Fruit fly (Drosophila melanogaster) whole organism, embryonic: ENCODE measurements around the gene mRRF1.
A peak's percentile ranks its signal among the peaks of the same experiment; 100 is the strongest.

ENCODE experiments used
- B-H1 ChIP-seq: fragments of 200-800 bp; sonication (Bioruptor generic); IDR thresholded peaks from 3 replicates; pipeline ENCODE4 v1.3.6; 2022; ENCODE audit warnings: missing biosample characterization, missing genetic modification characterization
- CG1024 ChIP-seq: fragments of 200-800 bp; sonication (Bioruptor generic); IDR thresholded peaks from 2 replicates; pipeline ENCODE4 v1.3.6; 2022; ENCODE audit warnings: missing biosample characterization, missing genetic modification characterization
- CG11085 ChIP-seq: fragments of 200-800 bp; sonication (Bioruptor generic); IDR thresholded peaks from 2 replicates; pipeline ENCODE4 v1.3.6; 2022; ENCODE audit warnings: missing biosample characterization, missing genetic modification characterization
- CG11398 ChIP-seq: fragments of 200-800 bp; sonication (Bioruptor generic); optimal IDR thresholded peaks from 2 replicates; lab custom pipeline; 2016; ENCODE audit warnings: missing biosample characterization, missing genetic modification characterization
- CG12391 ChIP-seq: fragments of 200-800 bp; sonication (Bioruptor generic); optimal IDR thresholded peaks from 3 replicates; lab custom pipeline; 2018; ENCODE audit warnings: missing biosample characterization, mild to moderate bottlenecking, missing genetic modification characterization, moderate library complexity
- CG14014 ChIP-seq: fragments of 200-800 bp; sonication (Bioruptor generic); IDR thresholded peaks from 2 replicates; pipeline ENCODE4 v1.3.6; 2022; ENCODE audit warnings: missing biosample characterization, missing genetic modification characterization
- CG14050 ChIP-seq: fragments of 200-800 bp; sonication (Bioruptor generic); IDR thresholded peaks from 3 replicates; pipeline ENCODE4 v1.3.6; 2022; ENCODE audit warnings: missing biosample characterization, missing genetic modification characterization
- CG15479 ChIP-seq: fragments of 200-800 bp; sonication (Bioruptor generic); optimal IDR thresholded peaks from 3 replicates; lab custom pipeline; 2019; ENCODE audit warnings: missing biosample characterization, mild to moderate bottlenecking, missing genetic modification characterization, moderate library complexity
- CG16779 ChIP-seq: fragments of 200-800 bp; sonication (Bioruptor generic); IDR thresholded peaks from 2 replicates; pipeline ENCODE4 v1.3.6; 2022; ENCODE audit warnings: missing biosample characterization, missing genetic modification characterization
- CG2129 ChIP-seq: fragments of 200-800 bp; sonication (Bioruptor generic); IDR thresholded peaks from 2 replicates; pipeline ENCODE4 v1.3.6; 2022; ENCODE audit warnings: missing biosample characterization, missing genetic modification characterization; ENCODE audit not compliant: partially characterized antibody
- CG30403 ChIP-seq: fragments of 200-800 bp; sonication (Bioruptor generic); optimal IDR thresholded peaks from 3 replicates; lab custom pipeline; 2016; ENCODE audit warnings: missing biosample characterization, missing genetic modification characterization
- CG32532 ChIP-seq: fragments of 200-800 bp; sonication (Bioruptor generic); IDR thresholded peaks from 2 replicates; pipeline ENCODE4 v1.3.6; 2022; ENCODE audit warnings: missing biosample characterization, missing genetic modification characterization
- CG34422 ChIP-seq: fragments of 200-800 bp; sonication (Bioruptor generic); IDR thresholded peaks from 3 replicates; pipeline ENCODE4 v1.3.6; 2022; ENCODE audit warnings: missing biosample characterization, missing genetic modification characterization
- CG3995 ChIP-seq: fragments of 200-800 bp; sonication (Bioruptor generic); optimal IDR thresholded peaks from 3 replicates; lab custom pipeline; 2016; ENCODE audit warnings: missing biosample characterization, missing genetic modification characterization
- CG6254 ChIP-seq: fragments of 200-800 bp; sonication (Bioruptor generic); optimal IDR thresholded peaks from 3 replicates; lab custom pipeline; 2017; ENCODE audit warnings: mild to moderate bottlenecking, missing biosample characterization, missing genetic modification reagents, missing genetic modification characterization
- CG8388 ChIP-seq: fragments of 200-800 bp; sonication (Bioruptor generic); optimal IDR thresholded peaks from 2 replicates; lab custom pipeline; 2019; ENCODE audit warnings: missing biosample characterization, mild to moderate bottlenecking, missing genetic modification characterization, moderate library complexity
- CG8478 ChIP-seq: fragments of >200 bp; optimal IDR thresholded peaks from 2 replicates; lab custom pipeline; 2018
- CG8924 ChIP-seq: fragments of 200-800 bp; optimal IDR thresholded peaks from 3 replicates; lab custom pipeline; 2019; ENCODE audit warnings: missing biosample characterization, mild to moderate bottlenecking, missing genetic modification characterization, moderate library complexity
- D19A ChIP-seq: fragments of 200-800 bp; optimal IDR thresholded peaks from 3 replicates; lab custom pipeline; 2019; ENCODE audit warnings: missing biosample characterization, mild to moderate bottlenecking, missing genetic modification characterization, moderate library complexity
- D19B ChIP-seq: fragments of 200-800 bp; sonication (Bioruptor generic); optimal IDR thresholded peaks from 2 replicates; lab custom pipeline; 2017; ENCODE audit warnings: missing biosample characterization, mild to moderate bottlenecking, missing genetic modification characterization
- E2f2 ChIP-seq: fragments of 200-800 bp; sonication (Bioruptor generic); IDR thresholded peaks from 2 replicates; pipeline ENCODE4 v1.3.6; 2022; ENCODE audit warnings: missing biosample characterization, missing genetic modification characterization
- Ets97D ChIP-seq: fragments of 200-800 bp; sonication (Bioruptor generic); optimal IDR thresholded peaks from 3 replicates; lab custom pipeline; 2016; ENCODE audit warnings: missing biosample characterization, missing genetic modification characterization
- Lhr ChIP-seq: fragments of 200-800 bp; sonication (Bioruptor generic); optimal IDR thresholded peaks from 3 replicates; lab custom pipeline; 2017; ENCODE audit warnings: mild to moderate bottlenecking, missing biosample characterization, missing genetic modification reagents, missing genetic modification characterization
- MBD-R2 ChIP-seq: fragments of 200-800 bp; sonication (Bioruptor generic); IDR thresholded peaks from 2 replicates; pipeline ENCODE4 v1.3.6; 2022; ENCODE audit warnings: missing biosample characterization, missing genetic modification characterization
- Max ChIP-seq: fragments of 200-800 bp; sonication (Bioruptor generic); optimal IDR thresholded peaks from 2 replicates; lab custom pipeline; 2016; ENCODE audit warnings: missing biosample characterization, mild to moderate bottlenecking, missing genetic modification characterization
- NK7.1 ChIP-seq: fragments of 200-800 bp; sonication (Bioruptor generic); optimal IDR thresholded peaks from 3 replicates; lab custom pipeline; 2016; ENCODE audit warnings: missing biosample characterization, missing genetic modification characterization
- Neu2 ChIP-seq: fragments of 200-800 bp; sonication (Bioruptor generic); optimal IDR thresholded peaks from 3 replicates; lab custom pipeline; 2016; ENCODE audit warnings: missing biosample characterization, missing genetic modification characterization, borderline replicate concordance
- Nf-YC ChIP-seq: fragments of 200-800 bp; optimal IDR thresholded peaks from 3 replicates; lab custom pipeline; 2019; ENCODE audit warnings: missing biosample characterization, mild to moderate bottlenecking, missing genetic modification characterization, moderate library complexity
- PHDP ChIP-seq: fragments of 200-800 bp; sonication (Bioruptor generic); optimal IDR thresholded peaks from 3 replicates; lab custom pipeline; 2018; ENCODE audit warnings: missing biosample characterization, mild to moderate bottlenecking, missing genetic modification characterization, moderate library complexity
- Rx ChIP-seq: fragments of 200-800 bp; sonication (Bioruptor generic); IDR thresholded peaks from 2 replicates; pipeline ENCODE4 v1.3.6; 2022; ENCODE audit warnings: missing biosample characterization, missing genetic modification characterization
- Scr ChIP-seq: fragments of 200-800 bp; sonication (Bioruptor generic); IDR thresholded peaks from 2 replicates; pipeline ENCODE4 v1.3.6; 2022; ENCODE audit warnings: missing biosample characterization, missing genetic modification characterization; ENCODE audit not compliant: partially characterized antibody
- Spps ChIP-seq: fragments of 200-800 bp; sonication (Bioruptor generic); optimal IDR thresholded peaks from 2 replicates; lab custom pipeline; 2018; ENCODE audit warnings: missing biosample characterization, mild to moderate bottlenecking, missing genetic modification characterization
- Ssrp ChIP-seq: fragments of 200-800 bp; sonication (Bioruptor generic); optimal IDR thresholded peaks from 2 replicates; lab custom pipeline; 2018; ENCODE audit warnings: missing biosample characterization, mild to moderate bottlenecking, missing genetic modification characterization, moderate library complexity
- Stat92E ChIP-seq, 3 experiments: fragments of >200 bp in 2 of 3; fragments of 200-800 bp in 1 of 3; sonication (Bioruptor generic) in 1 of 3; optimal IDR thresholded peaks; 2 replicates each; lab custom pipeline; 2017 to 2019; ENCODE audit warnings: missing biosample characterization in 3 of 3, missing genetic modification characterization in 3 of 3, mild to moderate bottlenecking in 1 of 3, moderate library complexity in 1 of 3
- bsh ChIP-seq, 2 experiments: fragments of 200-800 bp; sonication (Bioruptor generic); optimal IDR thresholded peaks; 2 replicates each; lab custom pipeline; 2017 to 2018; ENCODE audit warnings: mild to moderate bottlenecking in 2 of 2, missing biosample characterization in 2 of 2, missing genetic modification characterization in 2 of 2, moderate library complexity in 1 of 2
- chif ChIP-seq, 2 experiments: fragments of 200-800 bp; sonication (Bioruptor generic); optimal IDR thresholded peaks; 3 replicates each; lab custom pipeline; 2016; ENCODE audit warnings: missing biosample characterization in 2 of 2, missing genetic modification characterization in 2 of 2
- chn ChIP-seq: fragments of 200-800 bp; sonication (Bioruptor generic); optimal IDR thresholded peaks from 2 replicates; lab custom pipeline; 2016; ENCODE audit warnings: missing biosample characterization, missing genetic modification characterization
- cwo ChIP-seq: fragments of 200-800 bp; sonication (Bioruptor generic); optimal IDR thresholded peaks from 3 replicates; lab custom pipeline; 2017; ENCODE audit warnings: missing biosample characterization, missing genetic modification characterization, mild to moderate bottlenecking, moderate library complexity, missing genetic modification reagents
- dpn ChIP-seq, 2 experiments: fragments of 200-800 bp; sonication (Bioruptor generic); optimal IDR thresholded peaks; 3 replicates each; lab custom pipeline; 2016; ENCODE audit warnings: missing biosample characterization in 2 of 2, missing genetic modification characterization in 2 of 2
- dysf ChIP-seq: fragments of 200-800 bp; sonication (Bioruptor generic); IDR thresholded peaks from 3 replicates; pipeline ENCODE4 v1.3.6; 2022; ENCODE audit warnings: missing biosample characterization, missing genetic modification characterization
- hth ChIP-seq: fragments of >200 bp; optimal IDR thresholded peaks from 2 replicates; lab custom pipeline; 2017; ENCODE audit warnings: inconsistent platforms
- knrl ChIP-seq: fragments of 200-800 bp; sonication (Bioruptor generic); IDR thresholded peaks from 3 replicates; pipeline ENCODE4 v1.3.6; 2022; ENCODE audit warnings: missing biosample characterization, missing genetic modification characterization; ENCODE audit not compliant: partially characterized antibody
- psq ChIP-seq: fragments of 200-800 bp; sonication (Bioruptor generic); optimal IDR thresholded peaks from 2 replicates; lab custom pipeline; 2017; ENCODE audit warnings: missing biosample characterization, missing genetic modification characterization
- repo ChIP-seq: fragments of 200-800 bp; sonication (Bioruptor generic); optimal IDR thresholded peaks from 2 replicates; lab custom pipeline; 2016; ENCODE audit warnings: missing biosample characterization, missing genetic modification characterization
- ro ChIP-seq: fragments of 200-800 bp; sonication (Bioruptor generic); IDR thresholded peaks from 2 replicates; pipeline ENCODE4 v1.3.6; 2022; ENCODE audit warnings: missing biosample characterization, missing genetic modification characterization
- salm ChIP-seq: fragments of 200-800 bp; sonication (Bioruptor generic); optimal IDR thresholded peaks from 2 replicates; lab custom pipeline; 2018; ENCODE audit warnings: missing biosample characterization, mild to moderate bottlenecking, missing genetic modification characterization
- sd ChIP-seq: fragments of 200-800 bp; sonication (Bioruptor generic); optimal IDR thresholded peaks from 3 replicates; lab custom pipeline; 2018; ENCODE audit warnings: missing biosample characterization, mild to moderate bottlenecking, missing genetic modification characterization, moderate library complexity
- sug ChIP-seq: fragments of 200-800 bp; optimal IDR thresholded peaks from 2 replicates; lab custom pipeline; 2019; ENCODE audit warnings: missing biosample characterization, mild to moderate bottlenecking, missing genetic modification characterization, moderate library complexity
- twi ChIP-seq: fragments of 200-800 bp; optimal IDR thresholded peaks from 2 replicates; lab custom pipeline; 2019; ENCODE audit warnings: missing biosample characterization, mild to moderate bottlenecking, missing genetic modification characterization, moderate library complexity
- vfl ChIP-seq: fragments of 200-800 bp; sonication (Bioruptor generic); optimal IDR thresholded peaks from 2 replicates; lab custom pipeline; 2016; ENCODE audit warnings: missing biosample characterization, missing genetic modification characterization

Gene mRRF1

DNA sequence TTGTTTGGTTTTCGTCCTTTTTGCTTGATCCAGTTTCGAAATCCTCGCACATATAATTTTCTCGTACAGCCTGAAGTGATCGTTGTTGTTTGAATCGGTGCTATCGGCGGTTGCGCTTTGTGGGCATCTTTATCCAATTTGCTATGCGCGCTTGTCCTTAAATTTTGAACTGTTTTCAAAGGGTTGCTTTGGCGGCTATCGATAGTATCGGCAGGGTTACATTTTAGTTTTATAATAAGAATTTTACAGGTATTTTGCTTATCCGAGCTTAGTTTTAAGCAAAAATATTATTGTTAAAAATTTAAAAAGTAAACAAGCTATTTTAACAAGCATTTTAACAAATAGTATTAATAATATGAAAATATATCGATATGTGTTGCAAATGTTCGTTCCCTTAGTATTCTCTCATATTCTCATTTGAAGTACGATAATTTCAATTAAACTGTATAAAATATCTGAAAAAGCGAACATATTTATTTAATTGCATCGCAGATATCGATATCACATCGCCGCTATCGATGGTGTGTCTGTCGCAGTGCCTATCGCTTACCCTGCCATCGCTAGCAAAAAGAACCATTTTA lies 2.8 kb downstream of the mRRF1 start, which contains the start of the genes Klp67A and CG4452 (continued):
- TF ChIP-seq CG3995 (peak; percentile 85), PHDP (peak; percentile 47), CG8388 (peak; percentile 28), vfl (GFP tag; lab: Kevin White, UChicago) (peak; percentile 61), Rx (GFP tag; lab: Robert Waterston, UW) (no peak), CG32532 (GFP tag; lab: Robert Waterston, UW) (peak; percentile 45; the same call in 1 of the 2 replicates), salm (tag; lab: Kevin White, UChicago) (peak; percentile 13), CG15479 (GFP tag; lab: Kevin White, UChicago) (peak; percentile 27), CG8924 (peak; percentile 72), D19B (GFP tag; lab: Kevin White, UChicago) (no peak), dpn (GFP tag; optimal IDR thresholded peaks at IDR 0.05; lab: Kevin White, UChicago) (peak in 1 of 2 experiments; percentile 26), CG34422 (GFP tag; lab: Robert Waterston, UW) (no peak), CG2129 (GFP tag; lab: Robert Waterston, UW) (peak; percentile 95), CG1024 (GFP tag; lab: Robert Waterston, UW) (no peak), B-H1 (no peak), CG11085 (GFP tag; lab: Robert Waterston, UW) (no peak), sug (tag; lab: Kevin White, UChicago) (peak; percentile 53), E2f2 (peak; percentile 69; the same call in 1 of the 2 replicates), CG14014 (GFP tag; lab: Robert Waterston, UW) (peak; percentile 10; the same call in 1 of the 2 replicates), ro (GFP tag; lab: Robert Waterston, UW) (no peak), Lhr (GFP tag; lab: Kevin White, UChicago) (peak; percentile 67), Neu2 (no peak), CG8478 (lab: Kevin White, UChicago) (no peak), chif (GFP tag; optimal IDR thresholded peaks at IDR 0.05; lab: Kevin White, UChicago) (peak in 1 of 2 experiments; percentile 15), D19A (tag; lab: Kevin White, UChicago) (peak; percentile 3), psq (GFP tag; lab: Kevin White, UChicago) (peak; percentile 99), Max (peak; percentile 32), chn (GFP tag; lab: Kevin White, UChicago) (no peak), dysf (GFP tag; lab: Robert Waterston, UW) (peak; percentile 34; the same call in 2 of the 3 replicates), cwo (GFP tag; lab: Kevin White, UChicago) (no peak), NK7.1 (no peak), CG6254 (GFP tag; lab: Kevin White, UChicago) (no peak), CG11398 (GFP tag; lab: Kevin White, UChicago) (no peak), MBD-R2 (GFP tag; lab: Robert Waterston, UW) (0 out of 2 replicates have a peak, but pooled peaks have one; percentile 37), hth (no peak), Nf-YC (tag; lab: Kevin White, UChicago) (peak; percentile 59), bsh (GFP tag; optimal IDR thresholded peaks at IDR 0.05; lab: Kevin White, UChicago) (peak in 1 of 2 experiments; percentile 23), CG16779 (no peak), twi (tag; lab: Kevin White, UChicago) (peak; percentile 52), knrl (GFP tag; lab: Robert Waterston, UW) (peak; percentile 93), Scr (GFP tag; lab: Robert Waterston, UW) (peak; percentile 97), Stat92E (GFP tag; optimal IDR thresholded peaks at IDR 0.05; lab: Kevin White, UChicago) (no peak), Spps (tag; lab: Kevin White, UChicago) (peak; percentile 27), sd (tag; lab: Kevin White, UChicago) (no peak), repo (GFP tag; lab: Kevin White, UChicago) (no peak), CG14050 (GFP tag; lab: Robert Waterston, UW) (0 out of 3 replicates have a peak, but pooled peaks have one; percentile 9), Ssrp (tag; lab: Kevin White, UChicago) (peak; percentile 32), Ets97D (peak; percentile 67), CG12391 (tag; lab: Kevin White, UChicago) (peak; percentile 76), CG30403 (GFP tag; lab: Kevin White, UChicago) (peak; percentile 69)
